Fruit fly (Drosophila melanogaster) whole organism: Measurements from ENCODE around the gene bip1.

Experiments used
- CG8478 ChIP-seq: fragments of >200 bp; optimal IDR thresholded peaks from 2 replicates; lab custom pipeline; 2018; ENCODE audit warnings: inconsistent platforms
- Dll ChIP-seq: fragments of >200 bp; optimal IDR thresholded peaks from 2 replicates; lab custom pipeline; 2017
- psq ChIP-seq: fragments of >200 bp; optimal IDR thresholded peaks from 2 replicates; lab custom pipeline; 2017

- TF ChIP-seq psq (lab: Kevin White, UChicago) (no peak), Dll (no peak), CG8478 (lab: Kevin White, UChicago) (no peak)
Measured at dm6 chr3L:8024278-8025140, 34.0 kb downstream of the bip1 start.
